Worm (Caenorhabditis elegans): Measurements from ENCODE around the gene str-66.

str-66 gene

DNA sequence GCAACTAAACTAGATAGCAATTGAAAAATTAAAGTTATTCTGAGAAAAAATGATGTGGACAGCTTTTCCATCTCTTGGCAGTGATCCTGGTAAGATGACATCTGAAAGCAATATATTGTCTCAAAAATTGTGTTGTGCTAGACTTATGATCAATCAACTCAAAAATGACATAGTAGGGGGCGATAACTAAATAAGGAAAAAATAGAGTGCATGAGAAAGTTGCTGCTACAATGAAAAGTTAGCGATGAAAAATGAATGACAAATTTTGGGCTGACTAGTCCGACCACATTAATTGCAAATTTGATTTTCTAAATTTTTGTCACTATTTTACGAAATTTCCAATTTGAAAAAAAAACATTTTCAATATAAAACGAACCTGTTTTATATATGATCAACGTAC is 37.2 kb upstream of the str-66 start, which contains the start of gene srab-9:
TSS of gene srab-9 (minus strand) at position 101 of the 400 bp plus-strand sequence.
- TF ChIP-seq gmeb-2 (tag; optimal IDR thresholded peaks at IDR 0.05) (no peak), fax-1 (tag; optimal IDR thresholded peaks at IDR 0.05) (no peak), ceh-19 (GFP tag; optimal IDR thresholded peaks at IDR 0.05) (no peak), zip-5 (tag; optimal IDR thresholded peaks at IDR 0.05) (no peak), hlh-6 (tag; optimal IDR thresholded peaks at IDR 0.05) (no peak), F13H6.1 (tag; optimal IDR thresholded peaks at IDR 0.05) (no peak), pha-4 (tag; optimal IDR thresholded peaks at IDR 0.05) (no peak), sdc-2 (tag; optimal IDR thresholded peaks at IDR 0.05) (no peak), pqm-1 (tag; optimal IDR thresholded peaks at IDR 0.05) (no peak), pax-1 (tag; optimal IDR thresholded peaks at IDR 0.05) (no peak), ceh-6 (GFP tag; optimal IDR thresholded peaks at IDR 0.05) (no peak), sox-4 (tag; optimal IDR thresholded peaks at IDR 0.05) (no peak), ahr-1 (tag; optimal IDR thresholded peaks at IDR 0.05) (no peak)

ce11 chrV:3138488-3138887 is 34.5 kb upstream of the str-66 start, which contains the start of the genes irld-3 and F02C9.1:
TSS of gene irld-3 (minus strand) at chrV:3138588.
TSS of gene F02C9.1 (plus strand) at chrV:3138703.
- TF ChIP-seq fkh-10 (GFP tag; optimal IDR thresholded peaks at IDR 0.05) = no peak
- TF ChIP-seq Y22D7AL.16 (tag; optimal IDR thresholded peaks at IDR 0.05) = no peak

- TF ChIP-seq nhr-11 (tag; optimal IDR thresholded peaks at IDR 0.05) (no peak), fax-1 (tag; optimal IDR thresholded peaks at IDR 0.05) (no peak), ceh-34 (tag; optimal IDR thresholded peaks at IDR 0.05) (no peak), hlh-30 (tag; optimal IDR thresholded peaks at IDR 0.05; ENCODE audit: insufficient read depth) (no peak), ceh-9 (tag; optimal IDR thresholded peaks at IDR 0.05) (no peak), madf-2 (tag; optimal IDR thresholded peaks at IDR 0.05) (no peak)
Measured at ce11 chrV:3133293-3133755, 29.3 kb upstream of the str-66 start, which contains the start of gene F02C9.2. TSS of gene F02C9.2 (plus strand) at chrV:3133705.

ce11 chrV:3132116-3132515 is 28.1 kb upstream of the str-66 start:
- TF ChIP-seq ceh-48 (tag; optimal IDR thresholded peaks at IDR 0.05) (no peak), nhr-11 (tag; optimal IDR thresholded peaks at IDR 0.05) (no peak), zip-5 (tag; optimal IDR thresholded peaks at IDR 0.05) (no peak), ceh-6 (GFP tag; optimal IDR thresholded peaks at IDR 0.05) (no peak), ama-1 (optimal IDR thresholded peaks at IDR 0.05) (no peak), npax-4 (tag; optimal IDR thresholded peaks at IDR 0.05) (no peak), elt-4 (tag; optimal IDR thresholded peaks at IDR 0.05) (no peak), K02D7.2 (tag; optimal IDR thresholded peaks at IDR 0.05) (no peak), dmd-4 (tag; optimal IDR thresholded peaks at IDR 0.05; ENCODE audit: borderline replicate concordance) (no peak), F13H6.1 (tag; optimal IDR thresholded peaks at IDR 0.05) (no peak), mec-3 (tag; optimal IDR thresholded peaks at IDR 0.05; ENCODE audit: borderline replicate concordance) (no peak), pag-3 (tag; optimal IDR thresholded peaks at IDR 0.05; ENCODE audit: borderline replicate concordance) (no peak)

ce11 chrV:3128803-3129202 is 24.8 kb upstream of the str-66 start, which contains the start of gene tat-6:
TSS of gene tat-6 (plus strand) at chrV:3129103.
- TF ChIP-seq fax-1 (tag; optimal IDR thresholded peaks at IDR 0.05) (no peak), Y22D7AL.16 (tag; optimal IDR thresholded peaks at IDR 0.05) (no peak)

ce11 chrV:3127670-3128069 is 23.6 kb upstream of the str-66 start, which contains the start of gene Y73C8C.10:
TSS of gene Y73C8C.10 (minus strand) at chrV:3127770.
- TF ChIP-seq ama-1 (optimal IDR thresholded peaks at IDR 0.05) (no peak), che-1 (tag; optimal IDR thresholded peaks at IDR 0.05) (no peak), hlh-8 (tag; optimal IDR thresholded peaks at IDR 0.05) (no peak), lin-11 (tag; optimal IDR thresholded peaks at IDR 0.05) (no peak), pax-1 (tag; optimal IDR thresholded peaks at IDR 0.05) (no peak)

Measured in whole organism, late embryonic.